Worm (Caenorhabditis elegans): ENCODE measurements around the gene dex-1.

The dex-1 gene

DNA sequence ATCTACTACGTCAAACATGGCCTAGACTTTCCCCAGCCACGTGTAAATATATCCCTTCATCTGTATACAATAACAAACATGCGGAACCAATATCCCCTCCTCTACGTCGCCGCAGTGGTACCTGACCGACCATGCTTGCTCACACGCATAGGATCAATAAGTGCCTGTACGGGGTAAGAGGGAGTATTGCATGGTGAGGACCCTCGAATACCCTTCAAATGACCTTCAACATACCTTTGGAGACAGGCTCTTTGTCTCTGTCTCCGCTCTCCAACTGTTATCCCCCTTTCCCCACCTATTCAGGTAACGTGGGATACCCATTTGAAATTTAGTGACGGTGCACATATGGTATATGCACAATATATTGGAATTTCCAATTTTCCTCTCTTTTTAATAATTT is at the start of gene dex-1:
Gene dex-1, plus strand, starts transcription at position 132 of the 400 bp plus-strand sequence.
- TF ChIP-seq nhr-2 (tag; optimal IDR thresholded peaks at IDR 0.05) (peak; percentile 99), unc-39 (tag; optimal IDR thresholded peaks at IDR 0.05) (no peak), zip-8 (tag; optimal IDR thresholded peaks at IDR 0.05) (peak; percentile 42), ham-2 (GFP tag; optimal IDR thresholded peaks at IDR 0.05) (no peak), hlh-1 (tag; optimal IDR thresholded peaks at IDR 0.05) (no peak), mls-2 (tag; optimal IDR thresholded peaks at IDR 0.05) (no peak)

DNA sequence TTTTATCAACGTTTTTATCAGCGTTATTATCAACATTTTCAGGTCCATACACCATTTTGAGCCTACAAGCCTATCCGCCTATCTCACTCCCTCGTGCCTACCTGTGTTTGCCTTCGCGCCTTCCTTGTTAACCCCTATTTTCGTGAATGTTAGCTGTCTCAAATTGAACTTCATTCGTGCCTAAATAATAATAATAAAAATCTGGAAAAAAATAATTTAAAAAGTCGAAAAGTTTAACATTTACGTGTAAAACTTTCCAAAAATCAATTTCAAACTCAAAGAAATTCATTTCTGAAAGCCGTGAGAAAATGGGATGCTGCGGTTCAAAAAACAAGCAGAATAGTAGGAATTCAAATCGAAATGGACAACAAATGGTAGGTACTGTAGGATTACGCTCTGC is 47.9 kb upstream of the dex-1 start, which contains the start of gene R02F2.10:
Gene R02F2.10, plus strand, starts transcription at position 301 of the 400 bp plus-strand sequence.
- TF ChIP-seq cnd-1 (tag; optimal IDR thresholded peaks at IDR 0.05) (no peak), nhr-76 (tag; optimal IDR thresholded peaks at IDR 0.05) (no peak), ham-2 (GFP tag; optimal IDR thresholded peaks at IDR 0.05) (no peak), zip-8 (tag; optimal IDR thresholded peaks at IDR 0.05) (no peak), nhr-237 (tag; optimal IDR thresholded peaks at IDR 0.05) (no peak), M03D4.4 (tag; optimal IDR thresholded peaks at IDR 0.05) (no peak), hlh-1 (tag; optimal IDR thresholded peaks at IDR 0.05) (no peak)

DNA sequence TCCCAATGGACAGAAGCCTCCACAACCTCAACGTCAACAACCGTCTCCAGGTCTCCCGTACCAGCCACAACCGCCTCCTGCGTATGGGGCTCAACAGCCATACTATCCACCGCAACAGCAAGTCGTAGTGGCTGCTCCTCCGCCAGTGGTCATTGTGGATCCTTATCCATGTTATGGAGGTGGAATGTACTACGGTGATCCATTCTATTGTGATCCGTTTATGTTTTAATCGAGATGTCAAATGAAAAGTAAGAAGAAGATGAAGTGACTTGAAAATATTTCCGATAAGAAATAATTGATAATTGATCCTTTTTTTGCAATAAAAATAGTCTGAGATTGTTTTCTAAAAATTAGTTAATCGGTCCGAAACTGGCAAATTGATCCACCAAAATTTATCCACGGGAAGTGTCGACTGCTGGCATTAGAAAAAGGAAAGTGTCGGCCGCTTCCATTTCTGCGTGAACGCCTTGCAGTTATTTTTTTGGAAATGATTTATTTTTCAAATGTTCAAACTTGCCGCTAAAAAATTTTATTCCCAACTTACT is 47.0 kb upstream of the dex-1 start, which contains the start of the genes R02F2.6 and R02F2.5:
Gene R02F2.6, minus strand, starts transcription at position 101 of the 545 bp plus-strand sequence.
Gene R02F2.5, plus strand, starts transcription at position 495 of the 545 bp plus-strand sequence.
- no peak for TF ChIP-seq lsy-2 (tag; optimal IDR thresholded peaks at IDR 0.05)
- TF ChIP-seq flh-1 (GFP tag; optimal IDR thresholded peaks at IDR 0.05): no peak
- no peak for TF ChIP-seq elt-3 (tag; optimal IDR thresholded peaks at IDR 0.05)
- no peak for TF ChIP-seq ham-2 (GFP tag; optimal IDR thresholded peaks at IDR 0.05)
- no peak for TF ChIP-seq M03D4.4 (tag; optimal IDR thresholded peaks at IDR 0.05)
- no peak for TF ChIP-seq ces-1 (GFP tag; optimal IDR thresholded peaks at IDR 0.05)
- TF ChIP-seq unc-120 (tag; optimal IDR thresholded peaks at IDR 0.05; ENCODE audit: poor library complexity, severe bottlenecking): no peak
- TF ChIP-seq nhr-28 (tag; optimal IDR thresholded peaks at IDR 0.05): no peak
- TF ChIP-seq tbx-8 (GFP tag; optimal IDR thresholded peaks at IDR 0.05): no peak
- no peak for TF ChIP-seq zip-8 (tag; optimal IDR thresholded peaks at IDR 0.05)
- no peak for TF ChIP-seq ztf-11 (tag; optimal IDR thresholded peaks at IDR 0.05)
- no peak for TF ChIP-seq lin-13 (tag; optimal IDR thresholded peaks at IDR 0.05)
- TF ChIP-seq nhr-76 (tag; optimal IDR thresholded peaks at IDR 0.05): no peak
- TF ChIP-seq blmp-1 (tag; optimal IDR thresholded peaks at IDR 0.05): no peak
- no peak for TF ChIP-seq lin-32 (GFP tag; optimal IDR thresholded peaks at IDR 0.05)
- no peak for TF ChIP-seq ceh-83 (GFP tag; optimal IDR thresholded peaks at IDR 0.05)
- no peak for TF ChIP-seq hlh-1 (tag; optimal IDR thresholded peaks at IDR 0.05)
- TF ChIP-seq drap-1 (GFP tag; optimal IDR thresholded peaks at IDR 0.05): no peak
- no peak for TF ChIP-seq nhr-12 (tag; optimal IDR thresholded peaks at IDR 0.05)

DNA sequence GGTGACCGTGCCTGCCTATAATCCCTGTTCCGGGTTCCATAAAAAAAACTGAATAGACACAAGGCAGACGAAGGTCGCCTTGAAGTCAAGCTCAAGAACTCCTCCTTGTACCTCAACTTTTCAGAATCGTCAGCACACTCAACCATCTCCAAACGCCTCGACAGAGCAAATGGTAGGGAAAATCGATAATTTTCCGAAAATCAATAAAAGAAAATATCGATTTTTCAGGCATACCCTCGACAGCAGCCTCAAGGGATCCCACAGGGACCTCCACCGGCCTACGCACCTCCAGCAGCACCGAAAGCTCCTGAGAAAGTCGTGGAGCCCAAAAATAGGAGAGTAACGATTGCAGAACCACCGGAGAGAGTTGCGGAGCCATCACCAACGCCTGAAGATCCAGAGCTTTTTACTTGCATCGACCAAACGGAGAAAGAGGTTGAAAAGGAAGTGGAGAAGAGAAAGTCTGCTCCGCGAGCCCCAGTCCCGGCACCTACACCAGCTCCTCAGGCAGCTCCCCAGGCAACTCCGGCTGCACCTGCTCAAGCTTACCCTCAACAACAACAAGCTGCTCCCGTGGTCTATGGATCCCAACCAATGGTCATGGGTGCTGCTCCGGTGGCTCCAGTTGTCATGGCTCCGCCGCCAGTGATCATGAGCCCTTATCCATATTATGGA is 46.3 kb upstream of the dex-1 start:
- TF ChIP-seq lin-32 (GFP tag; optimal IDR thresholded peaks at IDR 0.05) (no peak), M03D4.4 (tag; optimal IDR thresholded peaks at IDR 0.05) (no peak), elt-3 (tag; optimal IDR thresholded peaks at IDR 0.05) (no peak), hlh-1 (tag; optimal IDR thresholded peaks at IDR 0.05) (no peak), ham-2 (GFP tag; optimal IDR thresholded peaks at IDR 0.05) (no peak), elt-1 (tag; optimal IDR thresholded peaks at IDR 0.05; ENCODE audit: borderline replicate concordance, insufficient read depth) (no peak), nhr-12 (tag; optimal IDR thresholded peaks at IDR 0.05) (no peak), mls-2 (tag; optimal IDR thresholded peaks at IDR 0.05) (no peak), unc-39 (tag; optimal IDR thresholded peaks at IDR 0.05) (no peak), ceh-39 (tag; optimal IDR thresholded peaks at IDR 0.05) (no peak)

DNA sequence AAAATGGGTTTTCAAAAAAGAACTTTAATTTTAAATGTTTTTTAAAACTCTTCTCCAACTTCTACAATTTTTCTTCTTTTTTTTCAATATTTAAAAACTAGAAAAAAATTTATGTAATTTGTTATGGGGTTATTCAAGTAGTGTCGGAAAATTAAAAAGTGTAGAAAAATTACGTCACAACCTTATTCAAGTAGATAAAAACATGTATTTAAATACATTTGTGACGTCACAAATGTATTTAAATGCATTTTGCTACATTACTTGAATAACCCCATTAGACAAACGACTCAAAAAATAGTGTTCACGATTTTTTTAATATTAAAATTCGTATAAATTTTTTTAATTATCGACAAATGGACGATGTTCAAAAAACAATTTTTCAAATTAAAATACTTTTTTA is 45.0 kb upstream of the dex-1 start:
- peak; percentile 92 for TF ChIP-seq zip-8 (tag; optimal IDR thresholded peaks at IDR 0.05)

DNA sequence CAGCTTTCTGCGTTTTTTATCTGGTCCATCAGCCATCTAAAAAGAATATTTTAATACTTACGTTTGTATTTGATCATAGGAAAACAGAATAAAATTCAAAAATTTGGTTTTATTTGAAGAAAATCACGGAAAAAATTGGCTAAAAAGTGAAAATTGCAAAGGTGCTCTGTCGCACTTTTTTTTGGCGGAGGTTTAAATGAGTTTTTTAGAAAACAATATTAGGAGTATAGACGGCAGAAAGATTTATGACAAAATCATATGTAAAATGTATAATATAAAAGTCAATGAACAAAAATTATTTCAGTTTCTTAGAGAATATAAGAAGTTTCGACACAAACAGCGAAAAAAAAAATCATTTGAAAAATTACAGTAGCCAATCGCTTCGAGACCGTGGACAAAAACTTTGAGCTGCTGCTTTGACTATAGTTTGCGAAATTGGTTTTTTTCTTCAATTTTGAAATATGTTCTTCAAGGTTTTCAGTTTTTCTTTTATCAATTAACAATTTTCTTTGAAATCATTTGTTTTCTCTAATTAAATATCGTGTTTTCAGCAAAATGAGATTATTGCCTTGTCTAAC is 42.1 kb upstream of the dex-1 start, which contains the start of the genes R02F2.7 and R02F2.4:
Gene R02F2.7, minus strand, starts transcription at position 36 of the 578 bp plus-strand sequence.
Gene R02F2.4, plus strand, starts transcription at position 552 of the 578 bp plus-strand sequence.
- TF ChIP-seq sem-2 (GFP tag; optimal IDR thresholded peaks at IDR 0.05): no peak
- TF ChIP-seq nhr-237 (tag; optimal IDR thresholded peaks at IDR 0.05): no peak
- no peak for TF ChIP-seq nhr-2 (tag; optimal IDR thresholded peaks at IDR 0.05)
- no peak for TF ChIP-seq lin-13 (tag; optimal IDR thresholded peaks at IDR 0.05)

Data from whole organism, mixed stage, embryonic.